Fruit fly (Drosophila melanogaster) whole organism, adult: ENCODE data around the gene CG14210.
A peak's percentile ranks its signal among the peaks of the same experiment; 100 is the strongest.

Experiments used
- CG14711 ChIP-seq: fragments of 200-800 bp; sonication (Bioruptor generic); optimal IDR thresholded peaks from 2 replicates; lab custom pipeline; 2018; ENCODE audit warnings: missing biosample characterization, mild to moderate bottlenecking, missing genetic modification characterization, moderate library complexity
- CG1620 ChIP-seq: fragments of 200-800 bp; sonication (Bioruptor generic); optimal IDR thresholded peaks from 2 replicates; lab custom pipeline; 2016; ENCODE audit warnings: missing biosample characterization, missing genetic modification characterization
- CG7101 ChIP-seq: fragments of 200-800 bp; sonication (Bioruptor generic); optimal IDR thresholded peaks from 2 replicates; lab custom pipeline; 2018; ENCODE audit warnings: missing biosample characterization, mild to moderate bottlenecking, missing genetic modification characterization, moderate library complexity
- Clk ChIP-seq: fragments of 200-800 bp; sonication (Bioruptor generic); optimal IDR thresholded peaks from 2 replicates; lab custom pipeline; 2017; ENCODE audit warnings: missing biosample characterization, missing genetic modification characterization
- Crg-1 ChIP-seq: fragments of 200-800 bp; sonication (Bioruptor generic); optimal IDR thresholded peaks from 2 replicates; lab custom pipeline; 2016; ENCODE audit warnings: missing biosample characterization, missing genetic modification characterization
- bab1 ChIP-seq: fragments of 200-800 bp; sonication (Bioruptor generic); optimal IDR thresholded peaks from 3 replicates; lab custom pipeline; 2019; ENCODE audit warnings: missing biosample characterization, mild to moderate bottlenecking, missing genetic modification characterization, moderate library complexity
- kay ChIP-seq: fragments of 200-800 bp; sonication (Bioruptor generic); peaks from one replicate; lab custom pipeline; 2016; ENCODE audit warnings: missing biosample characterization, missing genetic modification characterization, borderline replicate concordance
- ovo ChIP-seq: fragments of 200-800 bp; sonication (Bioruptor generic); optimal IDR thresholded peaks from 2 replicates; lab custom pipeline; 2016; ENCODE audit warnings: missing biosample characterization, missing genetic modification characterization

dm6 chrX:19662583-19663195 lies 46.7 kb downstream of the CG14210 start:
- TF ChIP-seq Crg-1 (GFP tag; lab: Kevin White, UChicago) (no peak), Clk (GFP tag; lab: Kevin White, UChicago) (no peak), CG7101 (tag; lab: Kevin White, UChicago) (no peak), ovo (no peak), CG14711 (no peak), kay (no peak), bab1 (GFP tag; lab: Kevin White, UChicago) (peak; percentile 40), CG1620 (GFP tag; lab: Kevin White, UChicago) (peak; percentile 29)
